Worm (Caenorhabditis elegans) whole organism, mixed stage, embryonic: ENCODE data around the gene Y57A10A.27.

Experiments
- unc-120 ChIP-seq: sonication (generic microtip); optimal IDR thresholded peaks from 2 replicates; lab custom pipeline; 2017; ENCODE audit warnings: missing genetic modification characterization, missing compliant biosample characterization; ENCODE audit not compliant: poor library complexity, severe bottlenecking
- ztf-11 ChIP-seq: fragments of 150-350 bp; optimal IDR thresholded peaks from 2 replicates; lab custom pipeline; 2014; ENCODE audit warnings: missing biosample characterization, missing genetic modification characterization

- TF ChIP-seq unc-120 (tag; lab: Kevin White, UChicago), result no peak
- TF ChIP-seq ztf-11 (tag; lab: Kevin White, UChicago), result no peak
Measured at ce11 chrII:12284045-12284444, 9.2 kb upstream of the Y57A10A.27 start.
